Worm (Caenorhabditis elegans): ENCODE data around the gene F19B6.1.
A peak's percentile ranks its signal among the peaks of the same experiment; 100 is the strongest.

F19B6.1 gene

ce11 chrIV:12302885-12303284, 33.0 kb downstream of the F19B6.1 start (continued):
- TF ChIP-seq zfp-2 (tag; optimal IDR thresholded peaks at IDR 0.05) (no peak), mes-2 (tag; optimal IDR thresholded peaks at IDR 0.05; ENCODE audit: poor library complexity, severe bottlenecking) (no peak), php-3 (GFP tag; IDR thresholded peaks at IDR 0.05) (peak; percentile 66), ceh-32 (tag; optimal IDR thresholded peaks at IDR 0.05; ENCODE audit: poor library complexity) (no peak), zip-11 (GFP tag; IDR thresholded peaks at IDR 0.05) (no peak)

- no peak for TF ChIP-seq lin-29 (GFP tag; IDR thresholded peaks at IDR 0.05)
- no peak for TF ChIP-seq T20F7.1 (GFP tag; optimal IDR thresholded peaks at IDR 0.05)
- no peak for TF ChIP-seq daf-16 (GFP tag; optimal IDR thresholded peaks at IDR 0.05)
- TF ChIP-seq daf-16 (tag; optimal IDR thresholded peaks at IDR 0.05) = no peak
- peak; percentile 4 for TF ChIP-seq aha-1 (tag)
Measured at ce11 chrIV:12301161-12301560, 34.7 kb downstream of the F19B6.1 start, which contains the start of gene oac-59. TSS of gene oac-59 (minus strand) at chrIV:12301261.

ce11 chrIV:12294770-12295169, 41.1 kb downstream of the F19B6.1 start:
- TF ChIP-seq set-16 (GFP tag; IDR thresholded peaks at IDR 0.05) (peak; percentile 89), egl-43 (GFP tag; IDR thresholded peaks at IDR 0.05) (peak; percentile 46; the same call in 1 of the 2 replicates), lin-38 (GFP tag; IDR thresholded peaks at IDR 0.05) (peak; percentile 23; the same call in 1 of the 2 replicates)

ce11 chrIV:12290744-12291143, 45.1 kb downstream of the F19B6.1 start, which contains the start of gene C42C1.8:
TSS of gene C42C1.8 (plus strand) at chrIV:12291044.
- TF ChIP-seq lin-15B (tag; optimal IDR thresholded peaks at IDR 0.05) (no peak), unc-62 (GFP tag; optimal IDR thresholded peaks at IDR 0.05 in 1 of 2) (no peak), unc-62 (tag; optimal IDR thresholded peaks at IDR 0.05) (no peak), lim-7 (GFP tag; IDR thresholded peaks at IDR 0.05) (no peak), R02D3.7 (tag; optimal IDR thresholded peaks at IDR 0.05) (no peak), ceh-82 (tag; optimal IDR thresholded peaks at IDR 0.05) (no peak), ces-1 (GFP tag; optimal IDR thresholded peaks at IDR 0.05) (no peak)

- TF ChIP-seq duxl-1 (tag; optimal IDR thresholded peaks at IDR 0.05; ENCODE audit: poor library complexity) (no peak), nhr-25 (tag; optimal IDR thresholded peaks at IDR 0.05; ENCODE audit: borderline replicate concordance, insufficient read depth) (no peak), zfp-3 (GFP tag; conservative IDR thresholded peaks at IDR 0.05) (no peak), dmd-9 (GFP tag; IDR thresholded peaks at IDR 0.05) (no peak), fkh-10 (GFP tag; optimal IDR thresholded peaks at IDR 0.05) (no peak), daf-16 (GFP tag; optimal IDR thresholded peaks at IDR 0.05) (no peak), daf-16 (tag; optimal IDR thresholded peaks at IDR 0.05) (no peak), madf-9 (GFP tag; conservative IDR thresholded peaks at IDR 0.05) (no peak), set-16 (GFP tag; IDR thresholded peaks at IDR 0.05) (no peak), lim-7 (GFP tag; IDR thresholded peaks at IDR 0.05) (no peak), Y48G9A.11 (GFP tag; IDR thresholded peaks at IDR 0.05) (no peak), lin-39 (tag; optimal IDR thresholded peaks at IDR 0.05) (no peak), aly-2 (tag; optimal IDR thresholded peaks at IDR 0.05) (no peak), nhr-28 (tag; optimal IDR thresholded peaks at IDR 0.05) (no peak), daf-19 (GFP tag; conservative IDR thresholded peaks at IDR 0.05) (no peak), T26A8.4 (GFP tag; IDR thresholded peaks at IDR 0.05) (no peak), tra-1 (GFP tag; IDR thresholded peaks at IDR 0.05) (no peak)
Measured at ce11 chrIV:12289149-12289548, 46.7 kb downstream of the F19B6.1 start, which contains the start of gene C42C1.9. TSS of gene C42C1.9 (plus strand) at chrIV:12289449.

Data from whole organism, L4 larva.